Fruit fly (Drosophila melanogaster) whole organism, adult: ENCODE results near the gene b6.

ENCODE experiments used
- CG11617 ChIP-seq: fragments of 200-800 bp; sonication (Bioruptor generic); optimal IDR thresholded peaks from 2 replicates; lab custom pipeline; 2017; ENCODE audit warnings: mild to moderate bottlenecking, missing biosample characterization, missing genetic modification reagents, missing genetic modification characterization
- CG7101 ChIP-seq: fragments of 200-800 bp; sonication (Bioruptor generic); optimal IDR thresholded peaks from 2 replicates; lab custom pipeline; 2018; ENCODE audit warnings: missing biosample characterization, mild to moderate bottlenecking, missing genetic modification characterization, moderate library complexity
- Hr96 ChIP-seq: fragments of 200-800 bp; sonication (Bioruptor generic); optimal IDR thresholded peaks from 2 replicates; lab custom pipeline; 2016; ENCODE audit warnings: missing biosample characterization, missing genetic modification characterization
- Mnt ChIP-seq: fragments of 200-800 bp; sonication (Bioruptor generic); optimal IDR thresholded peaks from 2 replicates; lab custom pipeline; 2016; ENCODE audit warnings: missing biosample characterization, mild to moderate bottlenecking, missing genetic modification characterization
- kay ChIP-seq: fragments of 200-800 bp; sonication (Bioruptor generic); peaks from one replicate; lab custom pipeline; 2016; ENCODE audit warnings: missing biosample characterization, missing genetic modification characterization, borderline replicate concordance
- tj ChIP-seq: fragments of 200-800 bp; sonication (Bioruptor generic); optimal IDR thresholded peaks from 3 replicates; lab custom pipeline; 2017; ENCODE audit warnings: missing biosample characterization, mild to moderate bottlenecking, missing genetic modification characterization, moderate library complexity

DNA sequence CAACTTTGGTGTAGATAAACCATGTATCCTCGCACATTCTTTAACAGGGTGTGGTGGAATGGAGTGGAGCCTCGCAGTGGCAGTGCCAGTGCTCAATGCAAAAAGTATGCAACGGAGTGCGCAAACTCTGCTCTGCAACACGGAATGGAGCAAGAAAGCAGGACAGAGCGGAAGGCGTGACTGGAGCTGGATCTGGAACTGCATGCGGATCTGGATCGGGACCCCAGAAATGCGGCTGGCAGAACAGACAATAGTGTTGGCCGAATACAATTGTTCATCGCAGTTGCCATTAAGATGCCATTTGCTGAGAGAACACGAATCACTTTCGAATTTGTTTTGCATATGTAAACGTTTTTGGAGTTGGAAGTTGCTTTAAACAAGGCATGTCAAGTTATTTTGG lies 5.1 kb downstream of the b6 start:
- TF ChIP-seq CG7101, result no peak
- TF ChIP-seq Mnt (GFP tag; lab: Kevin White, UChicago), result no peak
- no peak for TF ChIP-seq CG11617 (GFP tag; lab: Kevin White, UChicago)
- no peak for TF ChIP-seq Hr96 (GFP tag; lab: Kevin White, UChicago)
- TF ChIP-seq kay, result no peak
- TF ChIP-seq tj (GFP tag; lab: Kevin White, UChicago), result no peak
